Fruit fly (Drosophila melanogaster) whole organism, pupa: ENCODE results near the gene Dbct.

Experiments
- CG12605 ChIP-seq: fragments of 200-800 bp; sonication (Bioruptor generic); IDR thresholded peaks from 2 replicates; pipeline ENCODE4 v1.3.6; 2022; ENCODE audit warnings: missing biosample characterization, missing genetic modification characterization
- CG13204 ChIP-seq: fragments of 200-800 bp; sonication (Bioruptor generic); optimal IDR thresholded peaks from 2 replicates; lab custom pipeline; 2018; ENCODE audit warnings: missing biosample characterization, mild to moderate bottlenecking, missing genetic modification characterization, moderate library complexity
- CG14655 ChIP-seq: fragments of 200-800 bp; sonication (Bioruptor generic); optimal IDR thresholded peaks from 3 replicates; lab custom pipeline; 2017; ENCODE audit warnings: mild to moderate bottlenecking, missing biosample characterization, missing genetic modification reagents, missing genetic modification characterization
- CG32121 ChIP-seq: fragments of 200-800 bp; sonication (Bioruptor generic); IDR thresholded peaks from 2 replicates; pipeline ENCODE4 v1.3.6; 2022; ENCODE audit warnings: missing biosample characterization, missing genetic modification characterization
- CG9948 ChIP-seq: fragments of 200-800 bp; sonication (Bioruptor generic); optimal IDR thresholded peaks from 2 replicates; lab custom pipeline; 2018; ENCODE audit warnings: missing biosample characterization, mild to moderate bottlenecking, missing genetic modification characterization, moderate library complexity
- gl ChIP-seq: fragments of 200-800 bp; sonication (Bioruptor generic); optimal IDR thresholded peaks from 2 replicates; lab custom pipeline; 2018; ENCODE audit warnings: missing biosample characterization, mild to moderate bottlenecking, missing genetic modification characterization

dm6 chrX:15078394-15078793 lies 7.5 kb upstream of the Dbct start:
- TF ChIP-seq CG32121 (GFP tag; lab: Robert Waterston, UW) (no peak), CG9948 (tag; lab: Kevin White, UChicago) (no peak), CG13204 (GFP tag; lab: Kevin White, UChicago) (no peak), CG12605 (GFP tag; lab: Robert Waterston, UW) (peak; percentile 12; the same call in 1 of the 2 replicates), gl (tag; lab: Kevin White, UChicago) (peak; percentile 46), CG14655 (GFP tag; lab: Kevin White, UChicago) (no peak)
